Worm (Caenorhabditis elegans) whole organism, early embryonic: ENCODE data around the gene F27E5.9.

Experiments
- B0310.2 ChIP-seq: sonication (generic microtip); optimal IDR thresholded peaks from 2 replicates; lab custom pipeline; 2016; ENCODE audit warnings: mild to moderate bottlenecking, missing genetic modification characterization, missing compliant biosample characterization
- F13C5.2 ChIP-seq: sonication (generic microtip); optimal IDR thresholded peaks from 2 replicates; lab custom pipeline; 2017; ENCODE audit warnings: mild to moderate bottlenecking, missing genetic modification characterization, inconsistent platforms, missing compliant biosample characterization
- ama-1 ChIP-seq: fragments of 150-350 bp; optimal IDR thresholded peaks from 2 replicates; lab custom pipeline; 2014
- ets-7 ChIP-seq: sonication (generic microtip); optimal IDR thresholded peaks from 2 replicates; lab custom pipeline; 2016; ENCODE audit warnings: missing genotype, missing genetic modification characterization, missing compliant biosample characterization
- flt-1 ChIP-seq: fragments of 200-800 bp; sonication (Bioruptor generic); IDR thresholded peaks from 2 replicates; pipeline ENCODE4 v1.3.6; 2022; ENCODE audit warnings: missing genetic modification characterization, missing compliant biosample characterization
- hmg-4 ChIP-seq: fragments of 200-800 bp; sonication (Bioruptor generic); optimal IDR thresholded peaks from 2 replicates; lab custom pipeline; 2018; ENCODE audit warnings: mild to moderate bottlenecking, missing genetic modification characterization, missing compliant biosample characterization
- hnd-1 ChIP-seq: sonication (generic microtip); optimal IDR thresholded peaks from 2 replicates; lab custom pipeline; 2016; ENCODE audit warnings: missing genetic modification characterization, missing compliant biosample characterization
- pes-1 ChIP-seq: fragments of 200-800 bp; sonication (Bioruptor generic); IDR thresholded peaks from 2 replicates; pipeline ENCODE4 v1.3.6; 2022; ENCODE audit warnings: missing genetic modification reagents, missing genetic modification characterization, missing compliant biosample characterization
- scrt-1 ChIP-seq: fragments of 200-800 bp; sonication (Bioruptor generic); IDR thresholded peaks from 2 replicates; pipeline ENCODE4 v1.3.6; 2022; ENCODE audit warnings: missing genetic modification characterization, missing compliant biosample characterization
- tbx-11 ChIP-seq: fragments of 200-800 bp; sonication (Bioruptor generic); IDR thresholded peaks from 2 replicates; pipeline ENCODE4 v1.3.6; 2022; ENCODE audit warnings: missing genetic modification characterization, missing compliant biosample characterization
- tbx-37 ChIP-seq: fragments of 200-800 bp; sonication (Bioruptor generic); conservative IDR thresholded peaks from 2 replicates; pipeline ENCODE4 v1.3.6; 2022; ENCODE audit warnings: missing genetic modification reagents, missing genetic modification characterization, missing compliant biosample characterization

ce11 chrII:10170837-10171318, 36.1 kb downstream of the F27E5.9 start, which contains the start of gene gpd-4:
- TF ChIP-seq ama-1 (lab: Kevin White, UChicago): no peak
- TF ChIP-seq pes-1: no peak
- no peak for TF ChIP-seq F13C5.2 (tag; lab: Kevin White, UChicago)
- no peak for TF ChIP-seq flt-1 (GFP tag; lab: Robert Waterston, UW)
- no peak for TF ChIP-seq ets-7 (tag; lab: Kevin White, UChicago)
- TF ChIP-seq tbx-11 (GFP tag; lab: Robert Waterston, UW): no peak
- TF ChIP-seq hmg-4 (GFP tag; lab: Kevin White, UChicago): no peak
- no peak for TF ChIP-seq tbx-37 (GFP tag; lab: Robert Waterston, UW)
- TF ChIP-seq scrt-1 (GFP tag; lab: Robert Waterston, UW): no peak
- no peak for TF ChIP-seq B0310.2
- TF ChIP-seq hnd-1: no peak
